Fruit fly (Drosophila melanogaster) whole organism, embryonic: ENCODE data around the gene nompB.
A peak's percentile ranks its signal among the peaks of the same experiment; 100 is the strongest.

Experiments
- B-H2 ChIP-seq: fragments of 200-800 bp; sonication (Bioruptor generic); optimal IDR thresholded peaks from 2 replicates; lab custom pipeline; 2018; ENCODE audit warnings: missing biosample characterization, mild to moderate bottlenecking, missing genetic modification characterization
- Bgb ChIP-seq: fragments of 200-800 bp; sonication (Bioruptor generic); IDR thresholded peaks from 2 replicates; pipeline ENCODE4 v1.3.6; 2022; ENCODE audit warnings: missing biosample characterization, missing genetic modification characterization; ENCODE audit not compliant: partially characterized antibody
- CG10321 ChIP-seq: fragments of 200-800 bp; sonication (Bioruptor generic); IDR thresholded peaks from 2 replicates; pipeline ENCODE4 v1.3.6; 2022; ENCODE audit warnings: missing biosample characterization, missing genetic modification characterization
- CG11093 ChIP-seq: fragments of 200-800 bp; sonication (Bioruptor generic); IDR thresholded peaks from 3 replicates; pipeline ENCODE4 v1.3.6; 2022; ENCODE audit warnings: missing biosample characterization, missing genetic modification characterization
- CG11247 ChIP-seq: fragments of 200-800 bp; sonication (Bioruptor generic); IDR thresholded peaks from 2 replicates; pipeline ENCODE4 v1.3.6; 2022; ENCODE audit warnings: missing biosample characterization, missing genetic modification characterization
- CG12155 ChIP-seq: fragments of 200-800 bp; sonication (Bioruptor generic); optimal IDR thresholded peaks from 3 replicates; lab custom pipeline; 2016; ENCODE audit warnings: missing biosample characterization, missing genetic modification characterization
- CG12236 ChIP-seq: fragments of 200-800 bp; sonication (Bioruptor generic); optimal IDR thresholded peaks from 2 replicates; lab custom pipeline; 2016; ENCODE audit warnings: missing biosample characterization, missing genetic modification characterization
- CG12744 ChIP-seq: fragments of 200-800 bp; sonication (Bioruptor generic); optimal IDR thresholded peaks from 2 replicates; lab custom pipeline; 2016; ENCODE audit warnings: missing biosample characterization, missing genetic modification characterization
- CG13624 ChIP-seq: fragments of 200-800 bp; sonication (Bioruptor generic); optimal IDR thresholded peaks from 2 replicates; lab custom pipeline; 2016; ENCODE audit warnings: missing biosample characterization, missing genetic modification characterization
- CG14667 ChIP-seq: fragments of 200-800 bp; sonication (Bioruptor generic); IDR thresholded peaks from 2 replicates; pipeline ENCODE4 v1.3.6; 2022; ENCODE audit warnings: missing biosample characterization, missing genetic modification characterization
- CG15073 ChIP-seq: fragments of 200-800 bp; sonication (Bioruptor generic); optimal IDR thresholded peaks from 2 replicates; lab custom pipeline; 2016; ENCODE audit warnings: missing biosample characterization, missing genetic modification characterization
- CG15269 ChIP-seq: fragments of 200-800 bp; sonication (Bioruptor generic); optimal IDR thresholded peaks from 2 replicates; lab custom pipeline; 2018; ENCODE audit warnings: missing biosample characterization, mild to moderate bottlenecking, missing genetic modification characterization, moderate library complexity
- CG16779 ChIP-seq: fragments of 200-800 bp; sonication (Bioruptor generic); IDR thresholded peaks from 2 replicates; pipeline ENCODE4 v1.3.6; 2022; ENCODE audit warnings: missing biosample characterization, missing genetic modification characterization
- CG16863 ChIP-seq: fragments of 200-800 bp; sonication (Bioruptor generic); optimal IDR thresholded peaks from 3 replicates; lab custom pipeline; 2016; ENCODE audit warnings: missing biosample characterization, missing genetic modification characterization
- CG17385 ChIP-seq: fragments of 200-800 bp; sonication (Bioruptor generic); optimal IDR thresholded peaks from 3 replicates; lab custom pipeline; 2018; ENCODE audit warnings: missing biosample characterization, mild to moderate bottlenecking, missing genetic modification characterization
- CG17802 ChIP-seq: fragments of 200-800 bp; sonication (Bioruptor generic); optimal IDR thresholded peaks from 2 replicates; lab custom pipeline; 2018; ENCODE audit warnings: missing biosample characterization, mild to moderate bottlenecking, missing genetic modification characterization, moderate library complexity
- CG18619 ChIP-seq: fragments of 200-800 bp; sonication (Bioruptor generic); optimal IDR thresholded peaks from 3 replicates; lab custom pipeline; 2017; ENCODE audit warnings: missing biosample characterization, mild to moderate bottlenecking, missing genetic modification characterization
- CG18764 ChIP-seq: fragments of 200-800 bp; sonication (Bioruptor generic); optimal IDR thresholded peaks from 3 replicates; lab custom pipeline; 2016; ENCODE audit warnings: missing biosample characterization, missing genetic modification characterization
- CG2129 ChIP-seq: fragments of 200-800 bp; sonication (Bioruptor generic); IDR thresholded peaks from 2 replicates; pipeline ENCODE4 v1.3.6; 2022; ENCODE audit warnings: missing biosample characterization, missing genetic modification characterization; ENCODE audit not compliant: partially characterized antibody
- CG2199 ChIP-seq: fragments of 200-800 bp; sonication (Bioruptor generic); IDR thresholded peaks from 3 replicates; pipeline ENCODE4 v1.3.6; 2022; ENCODE audit warnings: missing biosample characterization, missing genetic modification characterization
- CG34422 ChIP-seq: fragments of 200-800 bp; sonication (Bioruptor generic); IDR thresholded peaks from 3 replicates; pipeline ENCODE4 v1.3.6; 2022; ENCODE audit warnings: missing biosample characterization, missing genetic modification characterization
- CG3838 ChIP-seq: fragments of 200-800 bp; sonication (Bioruptor generic); optimal IDR thresholded peaks from 3 replicates; lab custom pipeline; 2016; ENCODE audit warnings: missing biosample characterization, missing genetic modification characterization
- CG6791 ChIP-seq: fragments of 200-800 bp; sonication (Bioruptor generic); IDR thresholded peaks from 3 replicates; pipeline ENCODE4 v1.3.6; 2022; ENCODE audit warnings: missing biosample characterization, missing genetic modification characterization; ENCODE audit not compliant: partially characterized antibody
- CG8359 ChIP-seq: fragments of 200-800 bp; sonication (Bioruptor generic); optimal IDR thresholded peaks from 2 replicates; lab custom pipeline; 2017; ENCODE audit warnings: missing biosample characterization, mild to moderate bottlenecking, missing genetic modification characterization, borderline replicate concordance
- CG9437 ChIP-seq: fragments of 200-800 bp; sonication (Bioruptor generic); optimal IDR thresholded peaks from 2 replicates; lab custom pipeline; 2018; ENCODE audit warnings: missing biosample characterization, mild to moderate bottlenecking, missing genetic modification characterization
- CoRest ChIP-seq: fragments of 200-800 bp; sonication (Bioruptor generic); optimal IDR thresholded peaks from 3 replicates; lab custom pipeline; 2018; ENCODE audit warnings: missing biosample characterization, mild to moderate bottlenecking, missing genetic modification characterization, moderate library complexity
- Dip2 ChIP-seq: fragments of 200-800 bp; sonication (Bioruptor generic); IDR thresholded peaks from 2 replicates; pipeline ENCODE4 v1.3.6; 2022; ENCODE audit warnings: missing biosample characterization, missing genetic modification characterization
- Eip74EF ChIP-seq, 2 experiments: fragments of 200-800 bp in 1 of 2; fragments of >200 bp in 1 of 2; sonication (Bioruptor generic) in 1 of 2; optimal IDR thresholded peaks; 2 replicates each; lab custom pipeline; 2017 to 2019; ENCODE audit warnings: missing biosample characterization in 2 of 2, missing genetic modification characterization in 2 of 2, mild to moderate bottlenecking in 1 of 2, moderate library complexity in 1 of 2
- Ets97D ChIP-seq: fragments of 200-800 bp; sonication (Bioruptor generic); optimal IDR thresholded peaks from 3 replicates; lab custom pipeline; 2016; ENCODE audit warnings: missing biosample characterization, missing genetic modification characterization
- Hmx ChIP-seq: fragments of 200-800 bp; sonication (Bioruptor generic); optimal IDR thresholded peaks from 2 replicates; lab custom pipeline; 2016; ENCODE audit warnings: missing biosample characterization, missing genetic modification characterization
- Myb ChIP-seq: fragments of 200-800 bp; sonication (Bioruptor generic); optimal IDR thresholded peaks from 2 replicates; lab custom pipeline; 2016; ENCODE audit warnings: missing biosample characterization, missing genetic modification characterization
- Ssrp ChIP-seq: fragments of 200-800 bp; sonication (Bioruptor generic); optimal IDR thresholded peaks from 2 replicates; lab custom pipeline; 2018; ENCODE audit warnings: missing biosample characterization, mild to moderate bottlenecking, missing genetic modification characterization, moderate library complexity
- Trl ChIP-seq, 3 experiments: fragments of >200 bp in 2 of 3; fragments of 200-800 bp in 1 of 3; sonication (Bioruptor generic) in 1 of 3; optimal IDR thresholded peaks; 2 replicates in 1 of 3; 3 replicates in 2 of 3; lab custom pipeline; 2016 to 2017; ENCODE audit warnings: missing biosample characterization in 1 of 3, missing genetic modification characterization in 1 of 3
- ab ChIP-seq: fragments of 200-800 bp; sonication (Bioruptor generic); optimal IDR thresholded peaks from 2 replicates; lab custom pipeline; 2016; ENCODE audit warnings: missing biosample characterization, missing genetic modification characterization
- abd-A ChIP-seq: fragments of 200-800 bp; sonication (Bioruptor generic); optimal IDR thresholded peaks from 3 replicates; lab custom pipeline; 2019; ENCODE audit warnings: missing biosample characterization, mild to moderate bottlenecking, missing genetic modification characterization, moderate library complexity
- amos ChIP-seq: fragments of 200-800 bp; sonication (Bioruptor generic); IDR thresholded peaks from 2 replicates; pipeline ENCODE4 v1.3.6; 2022; ENCODE audit warnings: missing biosample characterization, missing genetic modification characterization; ENCODE audit not compliant: partially characterized antibody
- dm ChIP-seq: fragments of 200-800 bp; sonication (Bioruptor generic); optimal IDR thresholded peaks from 3 replicates; lab custom pipeline; 2016; ENCODE audit warnings: missing biosample characterization, missing genetic modification characterization
- gfzf ChIP-seq: fragments of 200-800 bp; sonication (Bioruptor generic); optimal IDR thresholded peaks from 2 replicates; lab custom pipeline; 2016; ENCODE audit warnings: missing biosample characterization, mild to moderate bottlenecking, missing genetic modification characterization, moderate library complexity
- klu ChIP-seq: fragments of 200-800 bp; sonication (Bioruptor generic); IDR thresholded peaks from 2 replicates; pipeline ENCODE4 v1.3.6; 2022; ENCODE audit warnings: missing biosample characterization, missing genetic modification characterization
- kni ChIP-seq: fragments of 200-800 bp; sonication (Bioruptor generic); optimal IDR thresholded peaks from 3 replicates; lab custom pipeline; 2017; ENCODE audit warnings: mild to moderate bottlenecking, missing biosample characterization, missing genetic modification reagents, missing genetic modification characterization
- maf-S ChIP-seq: fragments of 200-800 bp; sonication (Bioruptor generic); optimal IDR thresholded peaks from 2 replicates; lab custom pipeline; 2016; ENCODE audit warnings: missing biosample characterization, missing genetic modification characterization
- otp ChIP-seq: fragments of 200-800 bp; sonication (Bioruptor generic); IDR thresholded peaks from 3 replicates; pipeline ENCODE4, ENCODE4 v1.3.6; 2022; ENCODE audit warnings: missing biosample characterization, missing genetic modification characterization
- pfk ChIP-seq: fragments of 200-800 bp; sonication (Bioruptor generic); optimal IDR thresholded peaks from 2 replicates; lab custom pipeline; 2018; ENCODE audit warnings: missing biosample characterization, mild to moderate bottlenecking, missing genetic modification characterization, moderate library complexity
- psq ChIP-seq: fragments of 200-800 bp; sonication (Bioruptor generic); optimal IDR thresholded peaks from 2 replicates; lab custom pipeline; 2017; ENCODE audit warnings: missing biosample characterization, missing genetic modification characterization
- ranshi ChIP-seq: fragments of 200-800 bp; sonication (Bioruptor generic); IDR thresholded peaks from 2 replicates; pipeline ENCODE4 v1.3.6; 2022; ENCODE audit warnings: missing biosample characterization, missing genetic modification characterization
- sens ChIP-seq: fragments of 200-800 bp; sonication (Bioruptor generic); peaks from one replicate; lab custom pipeline; 2016; ENCODE audit warnings: missing biosample characterization, missing genetic modification characterization
- slou ChIP-seq: fragments of 200-800 bp; sonication (Bioruptor generic); optimal IDR thresholded peaks from 3 replicates; lab custom pipeline; 2016; ENCODE audit warnings: missing biosample characterization, missing genetic modification characterization
- sob ChIP-seq: fragments of 200-800 bp; sonication (Bioruptor generic); IDR thresholded peaks from 2 replicates; pipeline ENCODE4 v1.3.6; 2022; ENCODE audit warnings: missing biosample characterization, missing genetic modification characterization
- tgo ChIP-seq: fragments of 200-800 bp; sonication (Bioruptor generic); IDR thresholded peaks from 3 replicates; pipeline ENCODE4 v1.3.6; 2022; ENCODE audit warnings: missing biosample characterization, missing genetic modification characterization
- tna ChIP-seq: fragments of 200-800 bp; sonication (Bioruptor generic); IDR thresholded peaks from 2 replicates; pipeline ENCODE4 v1.3.6; 2022; ENCODE audit warnings: missing biosample characterization, missing genetic modification characterization; ENCODE audit not compliant: partially characterized antibody

Gene nompB

DNA sequence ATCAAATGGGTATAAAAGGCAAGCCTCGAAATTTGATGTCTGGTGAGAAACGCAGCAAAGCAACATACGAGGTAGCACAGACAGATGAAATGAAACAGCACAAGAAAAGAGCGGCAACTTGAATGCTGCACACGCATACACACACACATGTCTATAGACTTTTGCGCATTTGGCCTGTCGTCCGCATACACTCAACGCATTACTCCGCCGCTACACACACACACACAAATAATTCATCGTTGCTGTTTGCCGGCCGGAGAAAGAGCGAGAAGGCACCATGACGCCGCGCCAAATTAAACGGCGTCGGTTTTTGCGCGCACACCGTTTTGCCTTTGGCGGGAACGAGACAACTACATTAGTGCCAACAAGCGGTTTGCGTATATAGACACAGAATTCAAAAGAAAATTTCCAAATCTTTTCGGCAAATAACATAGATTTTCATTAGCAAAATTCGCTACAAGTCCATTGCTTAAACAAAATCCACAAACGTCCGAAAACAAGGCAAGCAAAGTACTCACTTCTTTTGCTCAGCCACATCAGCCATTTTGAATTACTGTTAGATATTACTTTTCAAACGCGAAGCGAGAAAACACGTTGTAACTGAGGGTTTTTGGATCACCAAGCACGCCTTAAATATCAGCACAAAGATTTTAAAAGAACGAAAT lies 40.1 kb upstream of the nompB start (continued):
- no peak for TF ChIP-seq CG15073 (GFP tag; lab: Kevin White, UChicago)
- TF ChIP-seq sob: peak; percentile 47; the same call in 1 of the 2 replicates
- TF ChIP-seq pfk (GFP tag; lab: Kevin White, UChicago): peak; percentile 49
- TF ChIP-seq CG12155: no peak
- peak; percentile 20 for TF ChIP-seq B-H2 (GFP tag; lab: Kevin White, UChicago)
- TF ChIP-seq CG15269 (tag; lab: Kevin White, UChicago): no peak
- no peak; the same call in 1 of the 2 replicates for TF ChIP-seq amos (GFP tag; lab: Robert Waterston, UW)
- no peak for TF ChIP-seq CG16863
- no peak for TF ChIP-seq CG16779 (GFP tag; lab: Robert Waterston, UW)
- no peak for TF ChIP-seq dm
- TF ChIP-seq CG10321 (GFP tag; lab: Robert Waterston, UW): peak; percentile 97
- TF ChIP-seq CG9437: no peak
- TF ChIP-seq Bgb: no peak; the same call in 1 of the 2 replicates
- no peak; the same call in 1 of the 2 replicates for TF ChIP-seq CG11247 (GFP tag; lab: Robert Waterston, UW)
- no peak for TF ChIP-seq CG8359
- no peak for TF ChIP-seq maf-S
- TF ChIP-seq CG2129 (GFP tag; lab: Robert Waterston, UW): no peak
- TF ChIP-seq ab (GFP tag; lab: Kevin White, UChicago): no peak
- TF ChIP-seq psq (GFP tag; lab: Kevin White, UChicago): no peak

DNA sequence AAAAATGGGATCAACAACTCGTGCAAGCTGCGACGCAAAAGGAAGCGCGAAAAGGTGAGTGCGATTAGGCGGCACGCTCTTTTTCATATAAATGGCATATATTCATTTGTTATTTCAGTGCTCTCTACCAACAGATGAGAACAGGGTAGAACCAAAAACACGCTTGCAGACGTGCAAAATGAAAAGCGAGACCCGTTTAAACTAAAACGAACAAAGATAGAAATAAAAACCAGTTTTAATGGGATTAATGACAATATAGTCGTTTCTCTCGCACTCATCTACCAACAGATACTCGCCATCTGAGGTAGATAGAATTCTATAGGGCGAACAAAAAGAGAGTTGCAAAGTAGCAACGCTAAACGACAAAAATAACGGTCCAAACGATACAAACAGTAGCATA lies 39.3 kb upstream of the nompB start:
- TF ChIP-seq Myb (GFP tag; lab: Kevin White, UChicago) (peak; percentile 1), CG18619 (no peak), slou (no peak), Hmx (GFP tag; lab: Kevin White, UChicago) (no peak), ranshi (GFP tag; lab: Robert Waterston, UW) (no peak), CG14667 (GFP tag; lab: Robert Waterston, UW) (no peak), CG18764 (no peak), CG6791 (GFP tag; lab: Robert Waterston, UW) (0 out of 3 replicates have a peak, but pooled peaks have one; percentile 44), CG16863 (no peak), gfzf (GFP tag; lab: Kevin White, UChicago) (no peak), Trl (optimal IDR thresholded peaks at IDR 0.05; lab: Kevin White, UChicago) (peak in 1 of 2 experiments; percentile 37), Trl (GFP tag; optimal IDR thresholded peaks at IDR 0.05; lab: Kevin White, UChicago) (no peak), kni (GFP tag; lab: Kevin White, UChicago) (peak; percentile 36), ab (GFP tag; lab: Kevin White, UChicago) (no peak), tna (GFP tag; lab: Robert Waterston, UW) (no peak), CG17802 (tag; lab: Kevin White, UChicago) (peak; percentile 79), CG34422 (GFP tag; lab: Robert Waterston, UW) (peak; percentile 8; the same call in 1 of the 3 replicates), Eip74EF (GFP tag; optimal IDR thresholded peaks at IDR 0.05; lab: Kevin White, UChicago) (no peak), Dip2 (GFP tag; lab: Robert Waterston, UW) (no peak), CG13624 (GFP tag; lab: Kevin White, UChicago) (peak; percentile 19), CG2199 (GFP tag; lab: Robert Waterston, UW) (peak; percentile 77), CG11093 (GFP tag; lab: Robert Waterston, UW) (no peak), CoRest (no peak), otp (GFP tag; lab: Robert Waterston, UW) (no peak), klu (no peak), CG12236 (GFP tag; lab: Kevin White, UChicago) (no peak), tgo (no peak), CG12744 (GFP tag; lab: Kevin White, UChicago) (no peak), Ssrp (tag; lab: Kevin White, UChicago) (no peak), abd-A (tag; lab: Kevin White, UChicago) (peak; percentile 54), CG17385 (GFP tag; lab: Kevin White, UChicago) (no peak), sens (GFP tag; lab: Kevin White, UChicago) (peak; percentile 65), CG3838 (GFP tag; lab: Kevin White, UChicago) (no peak), Ets97D (no peak)
